Worm (Caenorhabditis elegans): ENCODE results near the gene H23N18.6.

The H23N18.6 gene

DNA sequence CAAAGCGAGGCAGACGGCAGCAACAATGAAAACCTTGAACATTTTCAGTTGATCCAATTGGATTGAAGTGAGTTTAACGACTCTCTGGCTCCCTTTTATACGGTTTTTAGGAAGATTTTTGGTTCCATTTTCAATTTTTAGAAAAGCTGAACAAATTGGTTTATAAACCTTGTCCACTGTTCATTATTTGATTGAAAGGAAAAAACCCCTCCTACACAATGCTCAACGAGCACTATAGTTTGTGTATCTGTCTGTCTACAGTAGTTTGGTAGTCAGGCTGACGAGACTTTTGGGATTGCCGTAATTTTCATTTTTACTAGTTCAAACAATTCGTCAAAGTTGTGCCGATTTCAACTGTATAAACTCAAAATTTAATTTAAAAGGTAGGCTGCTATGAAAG is 35.6 kb downstream of the H23N18.6 start, which contains the start of gene T19H12.15:
T19H12.15 (minus strand) TSS at position 101 of the 400 bp plus-strand sequence.
- no peak for TF ChIP-seq gei-17 (GFP tag; optimal IDR thresholded peaks at IDR 0.05)

DNA sequence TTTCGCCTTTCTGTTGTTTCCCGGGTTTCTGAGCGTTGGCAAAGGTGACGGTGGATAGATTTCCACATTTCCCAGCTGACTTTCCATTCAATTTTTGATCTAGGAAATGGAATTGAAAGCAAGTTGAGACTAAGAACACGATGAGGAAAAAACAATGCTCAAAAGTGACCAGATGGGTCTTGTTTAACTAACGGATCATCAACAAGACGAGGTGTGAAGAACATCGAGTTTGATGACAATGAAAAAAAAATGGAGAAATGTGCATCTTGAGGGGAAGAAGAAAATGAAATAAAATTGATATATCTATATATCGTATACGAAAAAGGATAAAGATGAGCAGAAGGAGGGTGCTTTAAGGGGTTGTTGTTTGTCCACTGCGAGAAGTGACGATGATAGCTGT is 37.3 kb downstream of the H23N18.6 start, which contains the start of gene T19H12.6:
T19H12.6 (minus strand) TSS at position 101 of the 400 bp plus-strand sequence.
- TF ChIP-seq cebp-1 (GFP tag; IDR thresholded peaks at IDR 0.05) (no peak), cebp-1 (tag; optimal IDR thresholded peaks at IDR 0.05) (no peak), ztf-3 (GFP tag; optimal IDR thresholded peaks at IDR 0.05) (no peak), aptf-2 (GFP tag; conservative IDR thresholded peaks at IDR 0.05) (no peak), mxl-1 (tag; optimal IDR thresholded peaks at IDR 0.05) (no peak), madf-6 (GFP tag; IDR thresholded peaks at IDR 0.05) (no peak), attf-6 (GFP tag; IDR thresholded peaks at IDR 0.05) (no peak), sea-2 (GFP tag; IDR thresholded peaks at IDR 0.05) (no peak), tbx-9 (tag; optimal IDR thresholded peaks at IDR 0.05; ENCODE audit: borderline replicate concordance) (no peak), ztf-6 (GFP tag; IDR thresholded peaks at IDR 0.05) (no peak), T26A5.8 (tag; optimal IDR thresholded peaks at IDR 0.05) (no peak), repo-1 (tag; optimal IDR thresholded peaks at IDR 0.05) (no peak), gei-17 (GFP tag; optimal IDR thresholded peaks at IDR 0.05) (no peak), F52B5.7 (tag; optimal IDR thresholded peaks at IDR 0.05) (no peak), nhr-179 (tag; optimal IDR thresholded peaks at IDR 0.05) (no peak)

- no peak for TF ChIP-seq fkh-3 (tag; optimal IDR thresholded peaks at IDR 0.05)
- no peak for TF ChIP-seq nfyb-1 (GFP tag; IDR thresholded peaks at IDR 0.05)
- no peak for TF ChIP-seq Y53F4B.3 (GFP tag; IDR thresholded peaks at IDR 0.05)
- TF ChIP-seq B0035.1 (tag; optimal IDR thresholded peaks at IDR 0.05): no peak
- TF ChIP-seq cebp-2 (GFP tag; IDR thresholded peaks at IDR 0.05): no peak
- TF ChIP-seq F55B11.4 (tag; optimal IDR thresholded peaks at IDR 0.05; ENCODE audit: borderline replicate concordance, insufficient read depth): no peak
- TF ChIP-seq Y53G8AR.9 (GFP tag; conservative IDR thresholded peaks at IDR 0.05): no peak
- TF ChIP-seq hmg-20 (GFP tag; IDR thresholded peaks at IDR 0.05): no peak
- no peak for TF ChIP-seq madf-8 (GFP tag; conservative IDR thresholded peaks at IDR 0.05)
- no peak for TF ChIP-seq nhr-27 (tag; optimal IDR thresholded peaks at IDR 0.05)
- no peak for TF ChIP-seq rpc-1 (optimal IDR thresholded peaks at IDR 0.05)
- TF ChIP-seq rpc-1 (tag; optimal IDR thresholded peaks at IDR 0.05): no peak
- TF ChIP-seq hrde-1 (tag; optimal IDR thresholded peaks at IDR 0.05; ENCODE audit: borderline replicate concordance): no peak
- TF ChIP-seq F10E7.11 (tag; optimal IDR thresholded peaks at IDR 0.05): no peak
Measured at ce11 chrV:4871992-4872391, 42.9 kb downstream of the H23N18.6 start, which contains the start of gene srd-33. TSS of gene srd-33 (plus strand) at chrV:4872292.

- TF ChIP-seq hrde-1 (tag; optimal IDR thresholded peaks at IDR 0.05; ENCODE audit: borderline replicate concordance) (no peak), tlf-1 (GFP tag; optimal IDR thresholded peaks at IDR 0.05) (no peak), dpff-1 (tag; optimal IDR thresholded peaks at IDR 0.05) (no peak), mcd-1 (GFP tag; IDR thresholded peaks at IDR 0.05) (no peak), ZK185.1 (tag; optimal IDR thresholded peaks at IDR 0.05; ENCODE audit: poor library complexity, severe bottlenecking) (no peak), tbx-9 (tag; optimal IDR thresholded peaks at IDR 0.05; ENCODE audit: borderline replicate concordance) (no peak), ceh-79 (tag; optimal IDR thresholded peaks at IDR 0.05) (no peak), Y79H2A.3 (GFP tag; conservative IDR thresholded peaks at IDR 0.05) (no peak), F22D6.2 (tag; optimal IDR thresholded peaks at IDR 0.05) (no peak), attf-5 (GFP tag; optimal IDR thresholded peaks at IDR 0.05) (no peak), ama-1 (optimal IDR thresholded peaks at IDR 0.05) (no peak), ama-1 (GFP tag; optimal IDR thresholded peaks at IDR 0.05) (no peak), F52B5.7 (tag; optimal IDR thresholded peaks at IDR 0.05) (no peak), D2030.7 (GFP tag; IDR thresholded peaks at IDR 0.05) (no peak), snpc-4 (GFP tag; optimal IDR thresholded peaks at IDR 0.05) (no peak), snpc-4 (tag; optimal IDR thresholded peaks at IDR 0.05) (no peak), F57A8.1 (GFP tag; optimal IDR thresholded peaks at IDR 0.05) (no peak), him-1 (tag; optimal IDR thresholded peaks at IDR 0.05) (no peak)
Measured at ce11 chrV:4870627-4871026, 44.3 kb downstream of the H23N18.6 start.

Measured in whole organism, young adult.